Worm (Caenorhabditis elegans) whole organism, midembryonic: Measurements from ENCODE around the gene C11E4.6.

ENCODE experiments used
- T22C8.4 ChIP-seq: fragments of 200-800 bp; sonication (Bioruptor generic); IDR thresholded peaks from 2 replicates; pipeline ENCODE4 v1.3.6; 2022; ENCODE audit warnings: missing genetic modification characterization, missing compliant biosample characterization
- cog-1 ChIP-seq: sonication (generic microtip); optimal IDR thresholded peaks from 2 replicates; lab custom pipeline; 2016; ENCODE audit warnings: missing genetic modification characterization, missing compliant biosample characterization
- flt-1 ChIP-seq: fragments of 200-800 bp; sonication (Bioruptor generic); IDR thresholded peaks from 2 replicates; pipeline ENCODE4 v1.3.6; 2022; ENCODE audit warnings: missing genetic modification characterization, missing compliant biosample characterization
- klf-2 ChIP-seq: fragments of 200-800 bp; sonication (Bioruptor generic); conservative IDR thresholded peaks from 2 replicates; pipeline ENCODE4 v1.3.6; 2022; ENCODE audit warnings: missing genetic modification reagents, missing genetic modification characterization, missing compliant biosample characterization
- med-1 ChIP-seq: sonication (generic microtip); optimal IDR thresholded peaks from 2 replicates; lab custom pipeline; 2017; ENCODE audit warnings: missing genetic modification characterization, mild to moderate bottlenecking, missing compliant biosample characterization, antibody characterized with exemption, missing genetic modification reagents; ENCODE audit not compliant: insufficient read depth
- ref-1 ChIP-seq: fragments of 200-800 bp; sonication (Bioruptor generic); conservative IDR thresholded peaks from 2 replicates; pipeline ENCODE4 v1.3.6; 2022; ENCODE audit warnings: missing genetic modification reagents, missing genetic modification characterization, missing compliant biosample characterization
- tab-1 ChIP-seq: fragments of 200-800 bp; sonication (Bioruptor generic); IDR thresholded peaks from 2 replicates; pipeline ENCODE4 v1.3.6; 2022; ENCODE audit warnings: missing genetic modification characterization, missing compliant biosample characterization
- ztf-23 ChIP-seq: fragments of 200-800 bp; sonication (Bioruptor generic); IDR thresholded peaks from 2 replicates; pipeline ENCODE4 v1.3.6; 2022; ENCODE audit warnings: missing genetic modification reagents, missing genetic modification characterization, missing compliant biosample characterization
- ztf-29 ChIP-seq: fragments of 200-800 bp; sonication (Bioruptor generic); IDR thresholded peaks from 2 replicates; pipeline ENCODE4 v1.3.6; 2022; ENCODE audit warnings: missing genetic modification reagents, missing genetic modification characterization, missing compliant biosample characterization

Gene C11E4.6

ce11 chrX:9610040-9610613 is at the start of gene C11E4.6:
Gene C11E4.6, plus strand, starts transcription at chrX:9610563.
- TF ChIP-seq cog-1 (tag; lab: Kevin White, UChicago) (no peak), med-1 (GFP tag; lab: Kevin White, UChicago) (no peak), ztf-29 (GFP tag; lab: Robert Waterston, UW) (no peak), ztf-23 (GFP tag; lab: Robert Waterston, UW) (no peak), klf-2 (GFP tag; lab: Robert Waterston, UW) (no peak), tab-1 (GFP tag; lab: Robert Waterston, UW) (no peak), ref-1 (GFP tag; lab: Robert Waterston, UW) (no peak), T22C8.4 (GFP tag; lab: Robert Waterston, UW) (no peak), flt-1 (GFP tag; lab: Robert Waterston, UW) (no peak)

ce11 chrX:9560931-9561330 is 49.4 kb upstream of the C11E4.6 start:
- 0 out of 2 replicates have a peak, but pooled peaks have one; percentile 36 for TF ChIP-seq flt-1 (GFP tag; lab: Robert Waterston, UW)
- no peak for TF ChIP-seq ref-1 (GFP tag; lab: Robert Waterston, UW)
- peak; percentile 30; the same call in 1 of the 2 replicates for TF ChIP-seq tab-1 (GFP tag; lab: Robert Waterston, UW)

ce11 chrX:9565881-9566280 is 44.5 kb upstream of the C11E4.6 start, which contains the start of gene moc-5:
Gene moc-5, minus strand, starts transcription at chrX:9565981.
- no peak for TF ChIP-seq T22C8.4 (GFP tag; lab: Robert Waterston, UW)
- TF ChIP-seq med-1 (GFP tag; lab: Kevin White, UChicago) = no peak
- TF ChIP-seq cog-1 (tag; lab: Kevin White, UChicago) = no peak
- TF ChIP-seq tab-1 (GFP tag; lab: Robert Waterston, UW) = no peak
- TF ChIP-seq ref-1 (GFP tag; lab: Robert Waterston, UW) = no peak
- no peak for TF ChIP-seq ztf-23 (GFP tag; lab: Robert Waterston, UW)
- no peak for TF ChIP-seq ztf-29 (GFP tag; lab: Robert Waterston, UW)
- TF ChIP-seq klf-2 (GFP tag; lab: Robert Waterston, UW) = no peak
- TF ChIP-seq flt-1 (GFP tag; lab: Robert Waterston, UW) = no peak

ce11 chrX:9566429-9566828 is 43.9 kb upstream of the C11E4.6 start, which contains the start of gene F49E2.2:
Gene F49E2.2, plus strand, starts transcription at chrX:9566729.
- TF ChIP-seq ref-1 (GFP tag; lab: Robert Waterston, UW) = no peak
- TF ChIP-seq T22C8.4 (GFP tag; lab: Robert Waterston, UW) = no peak
- no peak for TF ChIP-seq flt-1 (GFP tag; lab: Robert Waterston, UW)
- TF ChIP-seq med-1 (GFP tag; lab: Kevin White, UChicago) = no peak
- TF ChIP-seq klf-2 (GFP tag; lab: Robert Waterston, UW) = no peak
- no peak for TF ChIP-seq ztf-29 (GFP tag; lab: Robert Waterston, UW)
- TF ChIP-seq ztf-23 (GFP tag; lab: Robert Waterston, UW) = no peak
- no peak for TF ChIP-seq tab-1 (GFP tag; lab: Robert Waterston, UW)
- no peak for TF ChIP-seq cog-1 (tag; lab: Kevin White, UChicago)

- no peak for TF ChIP-seq T22C8.4 (GFP tag; lab: Robert Waterston, UW)
- no peak for TF ChIP-seq ztf-29 (GFP tag; lab: Robert Waterston, UW)
- no peak for TF ChIP-seq klf-2 (GFP tag; lab: Robert Waterston, UW)
- TF ChIP-seq tab-1 (GFP tag; lab: Robert Waterston, UW) = no peak
- no peak for TF ChIP-seq ztf-23 (GFP tag; lab: Robert Waterston, UW)
- TF ChIP-seq cog-1 (tag; lab: Kevin White, UChicago) = no peak
- TF ChIP-seq flt-1 (GFP tag; lab: Robert Waterston, UW) = no peak
- no peak for TF ChIP-seq med-1 (GFP tag; lab: Kevin White, UChicago)
- no peak for TF ChIP-seq ref-1 (GFP tag; lab: Robert Waterston, UW)
These were observed 41.8 kb upstream of the C11E4.6 start for ce11 chrX:9568574-9568973.

ce11 chrX:9576928-9577327 is 33.4 kb upstream of the C11E4.6 start, which contains the start of gene glb-17:
Gene glb-17, minus strand, starts transcription at chrX:9577028.
- TF ChIP-seq klf-2 (GFP tag; lab: Robert Waterston, UW) = no peak
- no peak for TF ChIP-seq tab-1 (GFP tag; lab: Robert Waterston, UW)
- no peak for TF ChIP-seq ztf-29 (GFP tag; lab: Robert Waterston, UW)
- TF ChIP-seq ztf-23 (GFP tag; lab: Robert Waterston, UW) = no peak
- TF ChIP-seq flt-1 (GFP tag; lab: Robert Waterston, UW) = no peak
- TF ChIP-seq med-1 (GFP tag; lab: Kevin White, UChicago) = no peak
- TF ChIP-seq cog-1 (tag; lab: Kevin White, UChicago) = no peak
- no peak for TF ChIP-seq T22C8.4 (GFP tag; lab: Robert Waterston, UW)
- no peak for TF ChIP-seq ref-1 (GFP tag; lab: Robert Waterston, UW)

ce11 chrX:9584333-9584732 is 26.0 kb upstream of the C11E4.6 start, which contains the start of gene gpx-5:
Gene gpx-5, plus strand, starts transcription at chrX:9584668.
- TF ChIP-seq tab-1 (GFP tag; lab: Robert Waterston, UW) (no peak), flt-1 (GFP tag; lab: Robert Waterston, UW) (no peak), ztf-29 (GFP tag; lab: Robert Waterston, UW) (no peak), T22C8.4 (GFP tag; lab: Robert Waterston, UW) (no peak), med-1 (GFP tag; lab: Kevin White, UChicago) (no peak), ztf-23 (GFP tag; lab: Robert Waterston, UW) (no peak), cog-1 (tag; lab: Kevin White, UChicago) (no peak), ref-1 (GFP tag; lab: Robert Waterston, UW) (no peak), klf-2 (GFP tag; lab: Robert Waterston, UW) (no peak)

ce11 chrX:9585584-9586166 is 24.7 kb upstream of the C11E4.6 start:
- TF ChIP-seq med-1 (GFP tag; lab: Kevin White, UChicago) (no peak), klf-2 (GFP tag; lab: Robert Waterston, UW) (no peak), ztf-29 (GFP tag; lab: Robert Waterston, UW) (no peak)
